Worm (Caenorhabditis elegans): ENCODE data around the gene grp-1.

grp-1 gene

ce11 chrIII:8085355-8085754 lies at the start of gene grp-1, which contains the start of gene K06H7.7:
Gene grp-1 (plus strand): TSS chrIII:8085705.
Gene K06H7.7 (minus strand): TSS chrIII:8085475.
- TF ChIP-seq daf-19 (GFP tag; conservative IDR thresholded peaks at IDR 0.05) (no peak), D1046.2 (GFP tag; IDR thresholded peaks at IDR 0.05) (no peak), nhr-6 (tag; optimal IDR thresholded peaks at IDR 0.05) (peak; percentile 37), mep-1 (tag; optimal IDR thresholded peaks at IDR 0.05) (no peak), zag-1 (tag; optimal IDR thresholded peaks at IDR 0.05) (no peak), T20F7.1 (GFP tag; optimal IDR thresholded peaks at IDR 0.05) (peak; percentile 49), nhr-77 (tag; optimal IDR thresholded peaks at IDR 0.05) (no peak), mes-2 (tag; optimal IDR thresholded peaks at IDR 0.05; ENCODE audit: poor library complexity, severe bottlenecking) (peak; percentile 59), ces-1 (GFP tag; optimal IDR thresholded peaks at IDR 0.05) (no peak), snpc-4 (tag; optimal IDR thresholded peaks at IDR 0.05) (no peak), nhr-28 (tag; optimal IDR thresholded peaks at IDR 0.05) (no peak), lin-29 (GFP tag; IDR thresholded peaks at IDR 0.05) (no peak), nhr-76 (tag; optimal IDR thresholded peaks at IDR 0.05) (no peak), zip-2 (tag; optimal IDR thresholded peaks at IDR 0.05) (no peak), mdt-29 (GFP tag; IDR thresholded peaks at IDR 0.05) (no peak), hlh-11 (tag; optimal IDR thresholded peaks at IDR 0.05) (no peak), attf-4 (tag; optimal IDR thresholded peaks at IDR 0.05) (no peak), jun-1 (tag; optimal IDR thresholded peaks at IDR 0.05) (no peak), lsy-2 (tag; optimal IDR thresholded peaks at IDR 0.05) (peak; percentile 92 to 99), arid-1 (GFP tag; conservative IDR thresholded peaks at IDR 0.05) (peak; percentile 42; the same call in 1 of the 2 replicates), ceh-62 (tag; optimal IDR thresholded peaks at IDR 0.05) (no peak), tra-1 (GFP tag; IDR thresholded peaks at IDR 0.05) (no peak), nhr-25 (tag; optimal IDR thresholded peaks at IDR 0.05; ENCODE audit: borderline replicate concordance, insufficient read depth) (no peak), snpc-1.2 (GFP tag; IDR thresholded peaks at IDR 0.05) (no peak), fos-1 (tag; optimal IDR thresholded peaks at IDR 0.05) (no peak), lin-38 (GFP tag; IDR thresholded peaks at IDR 0.05) (peak; percentile 64), madf-9 (GFP tag; conservative IDR thresholded peaks at IDR 0.05) (no peak), spr-1 (tag; optimal IDR thresholded peaks at IDR 0.05) (no peak), ceh-28 (tag; optimal IDR thresholded peaks at IDR 0.05) (no peak), nhr-237 (tag; optimal IDR thresholded peaks at IDR 0.05) (no peak), dmd-9 (GFP tag; IDR thresholded peaks at IDR 0.05) (no peak), hif-1 (tag; optimal IDR thresholded peaks at IDR 0.05) (no peak), dpl-1 (GFP tag; optimal IDR thresholded peaks at IDR 0.05) (peak; percentile 66), nhr-10 (tag; optimal IDR thresholded peaks at IDR 0.05) (no peak), nhr-102 (tag; optimal IDR thresholded peaks at IDR 0.05) (no peak), hlh-30 (tag; optimal IDR thresholded peaks at IDR 0.05; ENCODE audit: insufficient read depth) (peak; percentile 34), pha-4 (GFP tag; IDR thresholded peaks at IDR 0.05) (no peak), pha-4 (tag; optimal IDR thresholded peaks at IDR 0.05) (peak; percentile 0), ZK337.2 (GFP tag; IDR thresholded peaks at IDR 0.05) (no peak), mxl-3 (GFP tag; optimal IDR thresholded peaks at IDR 0.05) (no peak), F10B5.3 (tag; optimal IDR thresholded peaks at IDR 0.05) (no peak), ZK546.5 (tag; optimal IDR thresholded peaks at IDR 0.05) (no peak)

- TF ChIP-seq hif-1 (tag; optimal IDR thresholded peaks at IDR 0.05) = no peak
- TF ChIP-seq nhr-28 (tag; optimal IDR thresholded peaks at IDR 0.05) = no peak
- TF ChIP-seq cey-2 (tag; optimal IDR thresholded peaks at IDR 0.05; ENCODE audit: borderline replicate concordance, insufficient read depth) = no peak
- no peak for TF ChIP-seq ceh-62 (tag; optimal IDR thresholded peaks at IDR 0.05)
- TF ChIP-seq mxl-2 (GFP tag; conservative IDR thresholded peaks at IDR 0.05) = no peak
- no peak for TF ChIP-seq nhr-6 (tag; optimal IDR thresholded peaks at IDR 0.05)
- TF ChIP-seq daf-16 (GFP tag; optimal IDR thresholded peaks at IDR 0.05) = no peak
- no peak for TF ChIP-seq daf-16 (tag; optimal IDR thresholded peaks at IDR 0.05)
- TF ChIP-seq Y48G9A.11 (GFP tag; IDR thresholded peaks at IDR 0.05) = no peak
- no peak for TF ChIP-seq F37D6.2 (tag; optimal IDR thresholded peaks at IDR 0.05)
- TF ChIP-seq zip-11 (GFP tag; IDR thresholded peaks at IDR 0.05) = no peak
- no peak for TF ChIP-seq tag-97 (GFP tag; IDR thresholded peaks at IDR 0.05)
- TF ChIP-seq mep-1 (tag; optimal IDR thresholded peaks at IDR 0.05) = no peak
- TF ChIP-seq dmd-6 (GFP tag; IDR thresholded peaks at IDR 0.05) = no peak
- TF ChIP-seq mxl-3 (GFP tag; optimal IDR thresholded peaks at IDR 0.05) = no peak
- no peak for TF ChIP-seq T26A8.4 (GFP tag; IDR thresholded peaks at IDR 0.05)
- TF ChIP-seq ama-1 (optimal IDR thresholded peaks at IDR 0.05) = no peak
- no peak for TF ChIP-seq ZK337.2 (GFP tag; IDR thresholded peaks at IDR 0.05)
- TF ChIP-seq nhr-10 (tag; optimal IDR thresholded peaks at IDR 0.05) = no peak
These were observed 49.5 kb upstream of the grp-1 start for ce11 chrIII:8036050-8036449.

All from whole organism, L4 larva.